Worm (Caenorhabditis elegans) whole organism, L1 larva: ENCODE measurements around the gene slc-17.9.

ENCODE experiments used
- Y116A8C.19 ChIP-seq: sonication (generic microtip); optimal IDR thresholded peaks from 2 replicates; lab custom pipeline; 2016; ENCODE audit warnings: missing compliant biosample characterization, missing genetic modification characterization, borderline replicate concordance
- aha-1 ChIP-seq: fragments of 150-350 bp; optimal IDR thresholded peaks from 2 replicates; lab custom pipeline; 2014; ENCODE audit warnings: missing biosample characterization, missing genetic modification characterization
- ama-1 ChIP-seq: fragments of 150-350 bp; optimal IDR thresholded peaks from 2 replicates; lab custom pipeline; 2014
- blmp-1 ChIP-seq: fragments of 150-350 bp; optimal IDR thresholded peaks from 2 replicates; lab custom pipeline; 2014; ENCODE audit warnings: missing biosample characterization, missing genetic modification characterization
- ceh-8 ChIP-seq: fragments of 200-800 bp; sonication (Bioruptor generic); optimal IDR thresholded peaks from 2 replicates; lab custom pipeline; 2018; ENCODE audit warnings: mild to moderate bottlenecking, missing genetic modification characterization, moderate library complexity, missing compliant biosample characterization
- ceh-82 ChIP-seq, 3 experiments: fragments of 150-350 bp in 1 of 3; sonication (generic microtip) in 2 of 3; optimal IDR thresholded peaks; 2 replicates each; lab custom pipeline; 2014 to 2017; ENCODE audit warnings: missing biosample characterization in 3 of 3, missing genetic modification characterization in 3 of 3
- ceh-90 ChIP-seq: sonication (generic microtip); optimal IDR thresholded peaks from 2 replicates; lab custom pipeline; 2016; ENCODE audit warnings: missing genetic modification characterization, missing compliant biosample characterization
- ces-1 ChIP-seq: fragments of 150-350 bp; optimal IDR thresholded peaks from 2 replicates; lab custom pipeline; 2014; ENCODE audit warnings: missing biosample characterization, missing genetic modification reagents, missing genetic modification characterization
- dpl-1 ChIP-seq, 3 experiments: fragments of 150-350 bp in 2 of 3; sonication (generic microtip) in 1 of 3; optimal IDR thresholded peaks; 2 replicates each; lab custom pipeline; 2014 to 2017; ENCODE audit warnings: missing biosample characterization in 3 of 3, missing genetic modification characterization in 3 of 3, missing genetic modification reagents in 3 of 3
- dsc-1 ChIP-seq: sonication (generic microtip); optimal IDR thresholded peaks from 2 replicates; lab custom pipeline; 2016; ENCODE audit warnings: mild to moderate bottlenecking, missing genetic modification characterization, missing compliant biosample characterization
- efl-1 ChIP-seq, 4 experiments: fragments of 150-350 bp; optimal IDR thresholded peaks in 3 of 4; peaks in 1 of 4; 1 replicate in 1 of 4; 2 replicates in 3 of 4; lab custom pipeline; 2014; ENCODE audit warnings: missing biosample characterization in 2 of 4, missing genetic modification characterization in 2 of 4, missing genetic modification reagents in 2 of 4
- elt-2 ChIP-seq: sonication (generic microtip); optimal IDR thresholded peaks from 2 replicates; lab custom pipeline; 2016; ENCODE audit warnings: missing genetic modification characterization, mild to moderate bottlenecking, inconsistent platforms, missing compliant biosample characterization, missing genetic modification reagents
- elt-3 ChIP-seq, 6 experiments: fragments of 150-350 bp in 1 of 6; sonication (generic microtip); optimal IDR thresholded peaks; 2 replicates each; lab custom pipeline; 2017 to 2018; ENCODE audit warnings: missing biosample characterization in 6 of 6, missing genetic modification characterization in 6 of 6, inconsistent platforms in 1 of 6
- fkh-10 ChIP-seq: sonication (generic microtip); optimal IDR thresholded peaks from 2 replicates; lab custom pipeline; 2017; ENCODE audit warnings: missing biosample characterization, missing genetic modification reagents, missing genetic modification characterization
- fkh-4 ChIP-seq: sonication (generic microtip); optimal IDR thresholded peaks from 2 replicates; lab custom pipeline; 2016; ENCODE audit warnings: missing compliant biosample characterization, missing genetic modification characterization, borderline replicate concordance
- fkh-8 ChIP-seq: sonication (generic microtip); optimal IDR thresholded peaks from 2 replicates; lab custom pipeline; 2016; ENCODE audit warnings: mild to moderate bottlenecking, missing genetic modification characterization, missing compliant biosample characterization
- hlh-4 ChIP-seq: sonication (generic microtip); optimal IDR thresholded peaks from 2 replicates; lab custom pipeline; 2016; ENCODE audit warnings: mild to moderate bottlenecking, missing genetic modification characterization, missing compliant biosample characterization
- jun-1 ChIP-seq: fragments of 150-350 bp; optimal IDR thresholded peaks from 2 replicates; lab custom pipeline; 2014; ENCODE audit warnings: missing biosample characterization, missing genetic modification reagents, missing genetic modification characterization
- lin-13 ChIP-seq: fragments of 150-350 bp; optimal IDR thresholded peaks from 2 replicates; lab custom pipeline; 2014; ENCODE audit warnings: missing biosample characterization, missing genetic modification reagents, missing genetic modification characterization
- lin-14 ChIP-seq: fragments of 200-800 bp; sonication (Bioruptor generic); optimal IDR thresholded peaks from 2 replicates; lab custom pipeline; 2018; ENCODE audit warnings: mild to moderate bottlenecking, missing genetic modification characterization, moderate library complexity, missing compliant biosample characterization
- lin-15B ChIP-seq: fragments of 150-350 bp; sonication (generic microtip); optimal IDR thresholded peaks from 3 replicates; lab custom pipeline; 2014; ENCODE audit warnings: missing biosample characterization, missing genetic modification characterization
- lin-35 ChIP-seq, 2 experiments: fragments of 150-350 bp; optimal IDR thresholded peaks; 2 replicates each; lab custom pipeline; 2014; ENCODE audit warnings: missing biosample characterization in 2 of 2, missing genetic modification characterization in 2 of 2, missing genetic modification reagents in 2 of 2
- lin-39 ChIP-seq: fragments of 150-350 bp; optimal IDR thresholded peaks from 2 replicates; lab custom pipeline; 2014; ENCODE audit warnings: missing biosample characterization, missing genetic modification reagents, missing genetic modification characterization
- lsy-2 ChIP-seq, 2 experiments: fragments of 150-350 bp; optimal IDR thresholded peaks; 2 replicates each; lab custom pipeline; 2014; ENCODE audit warnings: missing biosample characterization in 2 of 2, missing genetic modification characterization in 2 of 2
- mep-1 ChIP-seq: fragments of 150-350 bp; optimal IDR thresholded peaks from 2 replicates; lab custom pipeline; 2014; ENCODE audit warnings: missing biosample characterization, missing genetic modification characterization
- nhr-12 ChIP-seq: sonication (generic microtip); optimal IDR thresholded peaks from 2 replicates; lab custom pipeline; 2017; ENCODE audit warnings: missing biosample characterization, missing genetic modification characterization
- nhr-20 ChIP-seq: sonication (generic microtip); optimal IDR thresholded peaks from 2 replicates; lab custom pipeline; 2016; ENCODE audit warnings: mild to moderate bottlenecking, missing genetic modification characterization, missing compliant biosample characterization
- nhr-237 ChIP-seq: fragments of 150-350 bp; optimal IDR thresholded peaks from 2 replicates; lab custom pipeline; 2014; ENCODE audit warnings: missing biosample characterization, missing genetic modification characterization
- nhr-28 ChIP-seq: fragments of 150-350 bp; optimal IDR thresholded peaks from 2 replicates; lab custom pipeline; 2014; ENCODE audit warnings: missing biosample characterization, missing genetic modification characterization
- nhr-47 ChIP-seq: sonication (generic microtip); optimal IDR thresholded peaks from 2 replicates; lab custom pipeline; 2016; ENCODE audit warnings: mild to moderate bottlenecking, missing genetic modification characterization, moderate library complexity, missing compliant biosample characterization
- pag-3 ChIP-seq: sonication (generic microtip); optimal IDR thresholded peaks from 2 replicates; lab custom pipeline; 2017; ENCODE audit warnings: missing genetic modification characterization, mild to moderate bottlenecking, missing compliant biosample characterization, antibody characterized with exemption, borderline replicate concordance; ENCODE audit not compliant: insufficient read depth
- pqm-1 ChIP-seq: sonication (generic microtip); optimal IDR thresholded peaks from 3 replicates; lab custom pipeline; 2017; ENCODE audit warnings: missing biosample characterization, missing genetic modification characterization
- skn-1 ChIP-seq: fragments of 150-350 bp; optimal IDR thresholded peaks from 2 replicates; lab custom pipeline; 2014; ENCODE audit warnings: missing biosample characterization, missing genetic modification characterization
- snu-23 ChIP-seq: sonication (generic microtip); optimal IDR thresholded peaks from 2 replicates; lab custom pipeline; 2016; ENCODE audit warnings: missing genetic modification characterization, missing compliant biosample characterization
- tbx-2 ChIP-seq: sonication (generic microtip); optimal IDR thresholded peaks from 2 replicates; lab custom pipeline; 2016; ENCODE audit warnings: missing genetic modification characterization, missing compliant biosample characterization
- unc-130 ChIP-seq: fragments of 150-350 bp; optimal IDR thresholded peaks from 2 replicates; lab custom pipeline; 2017; ENCODE audit warnings: missing biosample characterization, missing genetic modification characterization, inconsistent platforms
- unc-62 ChIP-seq: fragments of 150-350 bp; optimal IDR thresholded peaks from 2 replicates; lab custom pipeline; 2014; ENCODE audit warnings: missing biosample characterization, missing genetic modification reagents, missing genetic modification characterization
- unc-86 ChIP-seq: sonication (generic microtip); optimal IDR thresholded peaks from 2 replicates; lab custom pipeline; 2016; ENCODE audit warnings: missing genetic modification characterization, missing compliant biosample characterization
- zip-4 ChIP-seq: fragments of 200-800 bp; sonication (Bioruptor generic); optimal IDR thresholded peaks from 2 replicates; lab custom pipeline; 2018; ENCODE audit warnings: mild to moderate bottlenecking, missing genetic modification characterization, moderate library complexity, missing compliant biosample characterization
- ztf-4 ChIP-seq: fragments of 150-350 bp; optimal IDR thresholded peaks from 2 replicates; lab custom pipeline; 2014; ENCODE audit warnings: missing biosample characterization, missing genetic modification characterization

The slc-17.9 gene

DNA sequence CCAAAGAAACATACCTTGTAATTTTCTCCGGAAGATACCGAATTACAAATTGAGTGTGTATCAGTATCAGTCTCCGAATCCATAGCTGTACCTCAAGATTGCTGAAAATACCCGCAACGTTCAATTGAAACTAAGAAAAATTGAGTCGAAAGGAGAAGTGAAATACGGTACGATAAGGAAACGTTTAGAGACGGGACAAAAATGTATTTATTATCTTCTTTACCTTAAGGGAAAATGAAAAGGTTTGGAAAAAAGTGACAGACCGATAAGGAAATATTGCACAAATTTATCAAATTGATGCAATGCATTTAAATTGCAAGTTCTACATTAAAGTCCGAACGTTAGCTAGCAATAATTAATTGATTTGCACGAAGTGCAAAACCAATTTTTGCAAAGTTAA, 24.4 kb upstream of the slc-17.9 start, which contains the start of gene F36G3.1:
TSS of gene F36G3.1 (minus strand) at position 101 of the 400 bp plus-strand sequence.
- TF ChIP-seq efl-1 (optimal IDR thresholded peaks at IDR 0.05; lab: Kevin White, UChicago) = no peak
- TF ChIP-seq efl-1 (GFP tag; optimal IDR thresholded peaks at IDR 0.05 in 1 of 2; lab: Kevin White, UChicago) = peak in 1 of 2 experiments; percentile 36
- TF ChIP-seq nhr-47 = no peak

DNA sequence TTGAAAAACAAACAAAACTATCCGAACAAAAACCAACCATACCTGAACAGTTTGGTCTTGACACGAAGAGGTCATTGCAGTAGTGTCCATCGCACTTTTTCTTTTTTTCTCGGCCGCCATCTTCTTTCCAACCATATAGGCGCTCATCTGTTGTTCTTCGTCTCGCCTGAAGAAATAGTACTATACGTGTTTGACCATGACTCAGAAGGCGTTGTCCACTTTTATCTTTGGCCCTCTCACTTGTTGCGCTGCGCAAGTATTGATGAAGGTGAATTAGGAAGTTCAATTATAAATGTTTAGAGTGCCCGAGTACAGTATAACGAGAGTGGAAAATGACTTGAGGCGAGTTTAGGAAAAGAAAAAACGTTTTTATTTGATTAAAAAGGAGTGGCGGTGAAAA, 21.1 kb upstream of the slc-17.9 start:
- TF ChIP-seq efl-1 (optimal IDR thresholded peaks at IDR 0.05; lab: Kevin White, UChicago) (no peak), efl-1 (GFP tag; optimal IDR thresholded peaks at IDR 0.05 in 1 of 2; lab: Kevin White, UChicago) (no peak), lin-13 (GFP tag; lab: Kevin White, UChicago) (no peak), aha-1 (tag; lab: Kevin White, UChicago) (no peak), ceh-82 (tag; optimal IDR thresholded peaks at IDR 0.05; lab: Kevin White, UChicago) (no peak), lin-35 (GFP tag; optimal IDR thresholded peaks at IDR 0.05; lab: Kevin White, UChicago) (no peak), blmp-1 (peak; percentile 94), unc-86 (no peak), lsy-2 (tag; optimal IDR thresholded peaks at IDR 0.05; lab: Kevin White, UChicago) (peak in 1 of 2 experiments; percentile 8), snu-23 (GFP tag; lab: Kevin White, UChicago) (peak; percentile 31), ceh-90 (tag; lab: Kevin White, UChicago) (no peak), Y116A8C.19 (tag; lab: Kevin White, UChicago) (no peak), nhr-28 (tag; lab: Kevin White, UChicago) (no peak), pag-3 (no peak), fkh-10 (GFP tag; lab: Kevin White, UChicago) (no peak), nhr-12 (tag; lab: Kevin White, UChicago) (no peak), pqm-1 (tag; lab: Kevin White, UChicago) (no peak), zip-4 (no peak), lin-39 (tag; lab: Kevin White, UChicago) (no peak), lin-15B (tag; lab: Kevin White, UChicago) (no peak), skn-1 (tag; lab: Kevin White, UChicago) (no peak), ces-1 (no peak), unc-130 (tag; lab: Kevin White, UChicago) (peak; percentile 0), elt-3 (tag; optimal IDR thresholded peaks at IDR 0.05; lab: Kevin White, UChicago) (peak in 1 of 6 experiments; percentile 14), jun-1 (tag; lab: Kevin White, UChicago) (no peak), dpl-1 (GFP tag; optimal IDR thresholded peaks at IDR 0.05; lab: Kevin White, UChicago) (no peak), fkh-8 (no peak), tbx-2 (tag; lab: Kevin White, UChicago) (peak; percentile 8), unc-62 (no peak), lin-14 (GFP tag; lab: Kevin White, UChicago) (peak; percentile 61), mep-1 (peak; percentile 65), ama-1 (no peak), nhr-20 (tag; lab: Kevin White, UChicago) (no peak)
- TF ChIP-seq, all 84 proteins: peak for 8

DNA sequence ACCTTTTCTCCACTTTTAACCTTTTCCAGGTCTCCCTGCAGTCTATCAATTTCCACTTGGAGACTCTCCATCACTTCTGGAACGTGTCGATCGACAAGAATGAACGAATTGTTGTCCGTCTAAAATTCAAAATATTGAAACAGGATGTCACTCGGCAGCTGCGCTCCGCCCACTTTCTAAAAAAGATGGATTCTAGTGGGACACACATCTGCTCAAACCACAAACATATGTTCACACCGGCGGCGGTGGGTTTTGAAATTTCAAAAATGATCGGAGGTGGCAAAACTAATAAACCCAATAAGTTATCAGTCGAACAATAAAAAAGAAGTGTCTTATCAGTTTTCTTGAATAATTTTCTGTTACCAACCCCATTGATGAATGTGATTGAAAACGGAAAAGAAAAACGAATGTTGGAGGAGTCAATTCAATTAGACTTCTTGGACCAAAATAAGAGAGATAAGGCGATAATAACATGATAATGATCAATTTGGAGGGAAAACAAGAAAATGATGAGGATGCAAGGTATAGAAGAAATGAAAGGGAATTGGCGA, 17.7 kb upstream of the slc-17.9 start:
- TF ChIP-seq efl-1 (optimal IDR thresholded peaks at IDR 0.05; lab: Kevin White, UChicago) = no peak
- peak in 1 of 2 experiments; percentile 80 for TF ChIP-seq efl-1 (GFP tag; optimal IDR thresholded peaks at IDR 0.05 in 1 of 2; lab: Kevin White, UChicago)
- TF ChIP-seq ama-1 = no peak
- peak; percentile 77 for TF ChIP-seq dsc-1 (tag; lab: Kevin White, UChicago)
- no peak for TF ChIP-seq nhr-47
- TF ChIP-seq ceh-82 (tag; optimal IDR thresholded peaks at IDR 0.05; lab: Kevin White, UChicago) = no peak
- TF ChIP-seq ceh-8 (GFP tag; lab: Kevin White, UChicago) = no peak
- TF ChIP-seq unc-130 (tag; lab: Kevin White, UChicago) = no peak
- no peak for TF ChIP-seq fkh-10 (GFP tag; lab: Kevin White, UChicago)
- TF ChIP-seq elt-2 (tag; lab: Kevin White, UChicago) = peak; percentile 59
- TF ChIP-seq hlh-4 (tag; lab: Kevin White, UChicago) = no peak
- TF ChIP-seq fkh-4 (tag; lab: Kevin White, UChicago) = peak; percentile 49
- TF ChIP-seq lsy-2 (tag; optimal IDR thresholded peaks at IDR 0.05; lab: Kevin White, UChicago) = no peak
- no peak for TF ChIP-seq pqm-1 (tag; lab: Kevin White, UChicago)
- no peak for TF ChIP-seq nhr-237
- no peak for TF ChIP-seq ztf-4 (tag; lab: Kevin White, UChicago)
